Worm (Caenorhabditis elegans) whole organism, midembryonic: ENCODE measurements around the gene srb-3.

Source experiments
- T22C8.4 ChIP-seq: fragments of 200-800 bp; sonication (Bioruptor generic); IDR thresholded peaks from 2 replicates; pipeline ENCODE4 v1.3.6; 2022; ENCODE audit warnings: missing genetic modification characterization, missing compliant biosample characterization
- cog-1 ChIP-seq: sonication (generic microtip); optimal IDR thresholded peaks from 2 replicates; lab custom pipeline; 2016; ENCODE audit warnings: missing genetic modification characterization, missing compliant biosample characterization
- flt-1 ChIP-seq: fragments of 200-800 bp; sonication (Bioruptor generic); IDR thresholded peaks from 2 replicates; pipeline ENCODE4 v1.3.6; 2022; ENCODE audit warnings: missing genetic modification characterization, missing compliant biosample characterization
- klf-2 ChIP-seq: fragments of 200-800 bp; sonication (Bioruptor generic); conservative IDR thresholded peaks from 2 replicates; pipeline ENCODE4 v1.3.6; 2022; ENCODE audit warnings: missing genetic modification reagents, missing genetic modification characterization, missing compliant biosample characterization
- med-1 ChIP-seq: sonication (generic microtip); optimal IDR thresholded peaks from 2 replicates; lab custom pipeline; 2017; ENCODE audit warnings: missing genetic modification characterization, mild to moderate bottlenecking, missing compliant biosample characterization, antibody characterized with exemption, missing genetic modification reagents; ENCODE audit not compliant: insufficient read depth
- ref-1 ChIP-seq: fragments of 200-800 bp; sonication (Bioruptor generic); conservative IDR thresholded peaks from 2 replicates; pipeline ENCODE4 v1.3.6; 2022; ENCODE audit warnings: missing genetic modification reagents, missing genetic modification characterization, missing compliant biosample characterization
- tab-1 ChIP-seq: fragments of 200-800 bp; sonication (Bioruptor generic); IDR thresholded peaks from 2 replicates; pipeline ENCODE4 v1.3.6; 2022; ENCODE audit warnings: missing genetic modification characterization, missing compliant biosample characterization
- ztf-23 ChIP-seq: fragments of 200-800 bp; sonication (Bioruptor generic); IDR thresholded peaks from 2 replicates; pipeline ENCODE4 v1.3.6; 2022; ENCODE audit warnings: missing genetic modification reagents, missing genetic modification characterization, missing compliant biosample characterization
- ztf-29 ChIP-seq: fragments of 200-800 bp; sonication (Bioruptor generic); IDR thresholded peaks from 2 replicates; pipeline ENCODE4 v1.3.6; 2022; ENCODE audit warnings: missing genetic modification reagents, missing genetic modification characterization, missing compliant biosample characterization

The srb-3 gene

ce11 chrII:5194066-5194465 is 27.4 kb upstream of the srb-3 start, which contains the start of gene msp-49:
Gene msp-49, plus strand, starts transcription at chrII:5194366.
- TF ChIP-seq flt-1 (GFP tag; lab: Robert Waterston, UW), result no peak

DNA sequence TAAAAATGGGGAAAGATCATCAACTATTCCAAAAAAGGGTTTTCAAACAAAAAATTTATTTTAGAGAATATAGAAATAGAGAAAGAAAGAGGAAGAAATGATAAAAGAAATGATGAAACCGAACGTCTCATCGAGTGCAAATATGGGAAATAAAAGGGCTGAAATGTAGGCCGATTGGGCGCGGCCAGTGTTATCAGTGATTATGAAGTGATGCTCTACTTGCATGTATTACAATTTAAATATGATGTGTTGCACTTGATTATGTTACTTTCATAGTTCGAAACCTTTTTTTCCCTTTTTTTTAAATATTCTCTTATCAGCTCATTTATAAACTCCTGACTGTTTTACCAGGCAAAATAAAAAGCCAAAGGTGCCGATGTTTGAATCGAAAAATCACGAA is 25.1 kb upstream of the srb-3 start:
- no peak for TF ChIP-seq ztf-29 (GFP tag; lab: Robert Waterston, UW)
- TF ChIP-seq flt-1 (GFP tag; lab: Robert Waterston, UW), result no peak
- no peak for TF ChIP-seq T22C8.4
- TF ChIP-seq tab-1 (GFP tag; lab: Robert Waterston, UW), result no peak
- no peak for TF ChIP-seq ref-1 (GFP tag; lab: Robert Waterston, UW)
- TF ChIP-seq ztf-23 (GFP tag; lab: Robert Waterston, UW), result no peak
- TF ChIP-seq cog-1 (tag; lab: Kevin White, UChicago), result no peak
- TF ChIP-seq klf-2, result no peak
- TF ChIP-seq med-1 (GFP tag; lab: Kevin White, UChicago), result no peak

ce11 chrII:5187934-5188333 is 21.3 kb upstream of the srb-3 start:
- TF ChIP-seq T22C8.4 (no peak), klf-2 (no peak), ref-1 (GFP tag; lab: Robert Waterston, UW) (no peak), tab-1 (GFP tag; lab: Robert Waterston, UW) (no peak), med-1 (GFP tag; lab: Kevin White, UChicago) (no peak), ztf-29 (GFP tag; lab: Robert Waterston, UW) (no peak), flt-1 (GFP tag; lab: Robert Waterston, UW) (no peak), cog-1 (tag; lab: Kevin White, UChicago) (no peak), ztf-23 (GFP tag; lab: Robert Waterston, UW) (no peak)

- no peak for TF ChIP-seq cog-1 (tag; lab: Kevin White, UChicago)
- no peak for TF ChIP-seq ref-1 (GFP tag; lab: Robert Waterston, UW)
- no peak for TF ChIP-seq tab-1 (GFP tag; lab: Robert Waterston, UW)
- no peak for TF ChIP-seq ztf-23 (GFP tag; lab: Robert Waterston, UW)
- TF ChIP-seq med-1 (GFP tag; lab: Kevin White, UChicago), result no peak
- TF ChIP-seq T22C8.4, result no peak
- no peak for TF ChIP-seq ztf-29 (GFP tag; lab: Robert Waterston, UW)
- no peak for TF ChIP-seq klf-2
- TF ChIP-seq flt-1 (GFP tag; lab: Robert Waterston, UW), result no peak
Observed at ce11 chrII:5187469-5187868, 20.8 kb upstream of the srb-3 start, which contains the start of gene crh-2. Gene crh-2, minus strand, starts transcription at chrII:5187569.

- no peak for TF ChIP-seq med-1 (GFP tag; lab: Kevin White, UChicago)
- TF ChIP-seq flt-1 (GFP tag; lab: Robert Waterston, UW), result no peak
- no peak for TF ChIP-seq tab-1 (GFP tag; lab: Robert Waterston, UW)
- no peak for TF ChIP-seq T22C8.4
- no peak for TF ChIP-seq ztf-23 (GFP tag; lab: Robert Waterston, UW)
Observed at ce11 chrII:5186870-5187269, 20.2 kb upstream of the srb-3 start.

DNA sequence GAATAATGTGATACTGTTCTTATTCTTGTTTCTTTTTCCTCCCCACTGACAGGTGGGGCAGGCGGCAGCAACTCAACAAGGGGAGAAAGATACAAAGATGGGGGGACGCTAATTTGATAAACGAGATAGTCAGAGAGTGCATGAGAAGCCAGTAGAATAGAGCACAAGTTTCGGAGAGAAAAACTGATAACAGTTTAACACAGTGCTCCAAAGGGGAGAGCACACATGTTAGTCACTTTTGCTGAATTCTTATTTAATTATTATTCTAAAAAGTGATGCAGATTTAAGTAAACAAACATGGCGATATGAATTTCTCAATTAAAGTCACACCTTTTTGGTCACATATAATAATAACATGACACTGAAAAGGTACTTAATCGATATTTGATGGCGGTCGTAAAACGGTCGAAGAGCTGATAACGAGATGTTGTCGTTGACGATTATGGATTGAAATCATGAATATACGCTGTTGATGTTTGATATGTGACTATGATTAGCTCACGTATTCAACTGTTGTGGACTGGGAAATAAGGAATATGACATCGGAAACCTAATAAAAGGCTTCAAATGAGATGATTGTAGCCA is 19.4 kb upstream of the srb-3 start:
- no peak for TF ChIP-seq ref-1 (GFP tag; lab: Robert Waterston, UW)
- TF ChIP-seq ztf-29 (GFP tag; lab: Robert Waterston, UW), result no peak
- no peak for TF ChIP-seq med-1 (GFP tag; lab: Kevin White, UChicago)
- TF ChIP-seq tab-1 (GFP tag; lab: Robert Waterston, UW), result no peak
- TF ChIP-seq T22C8.4, result no peak
- no peak for TF ChIP-seq flt-1 (GFP tag; lab: Robert Waterston, UW)
- no peak for TF ChIP-seq ztf-23 (GFP tag; lab: Robert Waterston, UW)
- no peak for TF ChIP-seq cog-1 (tag; lab: Kevin White, UChicago)
- TF ChIP-seq klf-2, result no peak

DNA sequence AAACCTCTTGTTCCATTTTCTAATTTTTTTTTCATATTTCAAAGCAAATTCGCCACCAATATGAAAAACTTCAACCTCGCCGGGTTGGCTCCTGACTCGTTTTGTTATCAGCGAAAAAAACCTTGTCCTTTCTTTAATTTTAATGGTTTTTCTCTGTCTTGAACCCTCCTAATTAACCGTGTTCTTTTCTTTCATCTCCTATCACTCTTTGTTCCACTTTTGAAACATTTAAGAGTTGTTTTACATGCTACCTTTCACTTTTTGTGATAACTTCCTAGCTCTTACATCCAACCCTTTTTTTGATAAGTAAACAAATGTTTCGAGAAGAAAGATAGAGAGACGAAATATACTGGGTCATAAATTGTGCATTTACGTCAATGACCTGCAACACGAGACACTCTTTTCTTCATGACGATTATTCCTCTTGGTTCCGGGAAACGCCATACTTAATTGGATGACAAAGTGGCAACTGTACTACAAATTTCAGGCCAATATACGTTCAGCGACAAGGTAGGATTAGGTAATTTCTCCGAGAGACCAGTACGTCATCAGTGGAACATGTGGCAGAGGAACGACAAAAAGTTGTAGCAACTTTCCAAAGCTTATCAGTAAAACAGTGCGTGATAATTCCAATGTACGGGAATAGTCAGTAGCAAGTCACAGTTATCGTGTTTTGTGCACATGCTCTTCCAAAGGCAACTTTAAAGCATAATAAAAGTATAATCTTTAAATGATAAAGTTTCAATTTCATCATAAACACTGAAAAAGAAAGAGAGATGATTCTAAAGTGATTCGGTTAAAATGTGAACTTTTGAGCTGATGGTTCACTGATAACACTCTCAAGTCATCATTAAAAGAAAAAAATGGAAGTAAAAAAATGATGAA is 18.3 kb upstream of the srb-3 start:
- TF ChIP-seq ref-1 (GFP tag; lab: Robert Waterston, UW) (no peak), ztf-23 (GFP tag; lab: Robert Waterston, UW) (no peak), med-1 (GFP tag; lab: Kevin White, UChicago) (no peak), klf-2 (no peak), flt-1 (GFP tag; lab: Robert Waterston, UW) (no peak), T22C8.4 (no peak), cog-1 (tag; lab: Kevin White, UChicago) (no peak), ztf-29 (GFP tag; lab: Robert Waterston, UW) (no peak), tab-1 (GFP tag; lab: Robert Waterston, UW) (no peak)

ce11 chrII:5183207-5183606 is 16.6 kb upstream of the srb-3 start:
- TF ChIP-seq ref-1 (GFP tag; lab: Robert Waterston, UW), result no peak
- TF ChIP-seq T22C8.4, result no peak
- no peak for TF ChIP-seq ztf-29 (GFP tag; lab: Robert Waterston, UW)
- no peak for TF ChIP-seq tab-1 (GFP tag; lab: Robert Waterston, UW)
- TF ChIP-seq cog-1 (tag; lab: Kevin White, UChicago), result no peak
- no peak for TF ChIP-seq flt-1 (GFP tag; lab: Robert Waterston, UW)
- no peak for TF ChIP-seq klf-2
- TF ChIP-seq ztf-23 (GFP tag; lab: Robert Waterston, UW), result no peak
- TF ChIP-seq med-1 (GFP tag; lab: Kevin White, UChicago), result no peak

ce11 chrII:5182451-5182850 is 15.8 kb upstream of the srb-3 start:
- TF ChIP-seq tab-1 (GFP tag; lab: Robert Waterston, UW) (no peak), flt-1 (GFP tag; lab: Robert Waterston, UW) (no peak; the same call in 1 of the 2 replicates), ref-1 (GFP tag; lab: Robert Waterston, UW) (no peak), ztf-23 (GFP tag; lab: Robert Waterston, UW) (no peak), T22C8.4 (no peak), med-1 (GFP tag; lab: Kevin White, UChicago) (no peak), ztf-29 (GFP tag; lab: Robert Waterston, UW) (no peak), cog-1 (tag; lab: Kevin White, UChicago) (no peak), klf-2 (no peak)
